Worm (Caenorhabditis elegans): Measurements from ENCODE around the gene ZK353.10.

ZK353.10 gene

ce11 chrIII:8369172-8369571 is 25.1 kb downstream of the ZK353.10 start:
- TF ChIP-seq K12H6.12 (tag; optimal IDR thresholded peaks at IDR 0.05) = no peak
- TF ChIP-seq F52B5.7 (tag; optimal IDR thresholded peaks at IDR 0.05) = no peak
- TF ChIP-seq cebp-2 (GFP tag; IDR thresholded peaks at IDR 0.05) = no peak
- TF ChIP-seq nhr-179 (tag; optimal IDR thresholded peaks at IDR 0.05) = no peak
- TF ChIP-seq madf-8 (GFP tag; conservative IDR thresholded peaks at IDR 0.05) = no peak
- no peak for TF ChIP-seq Y67H2A.10 (GFP tag; conservative IDR thresholded peaks at IDR 0.05)

- TF ChIP-seq lin-40 (tag; optimal IDR thresholded peaks at IDR 0.05) (no peak), tbx-9 (tag; optimal IDR thresholded peaks at IDR 0.05; ENCODE audit: borderline replicate concordance) (no peak), zfh-2 (GFP tag; conservative IDR thresholded peaks at IDR 0.05) (no peak), T26A5.8 (tag; optimal IDR thresholded peaks at IDR 0.05) (no peak), nfya-2 (GFP tag; IDR thresholded peaks at IDR 0.05) (no peak), F49E8.2 (tag; optimal IDR thresholded peaks at IDR 0.05; ENCODE audit: insufficient read depth) (no peak)
Observed at ce11 chrIII:8368619-8369018, 25.6 kb downstream of the ZK353.10 start, which contains the start of gene R05D3.9. Gene R05D3.9, minus strand, starts transcription at chrIII:8368719.

ce11 chrIII:8363253-8364061 is 30.8 kb downstream of the ZK353.10 start, which contains the start of gene R05D3.3:
Gene R05D3.3, plus strand, starts transcription at chrIII:8364011.
- TF ChIP-seq efl-1 (GFP tag; optimal IDR thresholded peaks at IDR 0.05) (peak; percentile 1), F33H1.4 (GFP tag; IDR thresholded peaks at IDR 0.05) (peak; percentile 55; the same call in 1 of the 2 replicates), ceh-91 (GFP tag; IDR thresholded peaks at IDR 0.05) (peak; percentile 84), madf-6 (GFP tag; IDR thresholded peaks at IDR 0.05) (peak; percentile 44), egrh-3 (GFP tag; IDR thresholded peaks at IDR 0.05) (no peak), lsl-1 (GFP tag; optimal IDR thresholded peaks at IDR 0.05) (peak; percentile 74)

- no peak for TF ChIP-seq him-1 (tag; optimal IDR thresholded peaks at IDR 0.05)
- no peak for TF ChIP-seq dpff-1 (tag; optimal IDR thresholded peaks at IDR 0.05)
- TF ChIP-seq bed-2 (GFP tag; IDR thresholded peaks at IDR 0.05) = no peak
- 0 out of 2 replicates have a peak, but pooled peaks have one; percentile 32 for TF ChIP-seq B0336.3 (GFP tag; IDR thresholded peaks at IDR 0.05)
- TF ChIP-seq ceh-100 (GFP tag; IDR thresholded peaks at IDR 0.05) = no peak
- no peak for TF ChIP-seq pha-4 (tag; optimal IDR thresholded peaks at IDR 0.05)
- 0 out of 2 replicates have a peak, but pooled peaks have one; percentile 16 for TF ChIP-seq madf-3 (GFP tag; IDR thresholded peaks at IDR 0.05)
- no peak for TF ChIP-seq sea-2 (GFP tag; IDR thresholded peaks at IDR 0.05)
- no peak for TF ChIP-seq Y53F4B.3 (GFP tag; IDR thresholded peaks at IDR 0.05)
- TF ChIP-seq ceh-40 (GFP tag; IDR thresholded peaks at IDR 0.05) = no peak
- TF ChIP-seq madf-6 (GFP tag; IDR thresholded peaks at IDR 0.05) = peak; percentile 87
- no peak for TF ChIP-seq let-607 (tag; optimal IDR thresholded peaks at IDR 0.05)
- no peak for TF ChIP-seq K11D2.4 (GFP tag; IDR thresholded peaks at IDR 0.05)
- TF ChIP-seq let-526 (GFP tag; IDR thresholded peaks at IDR 0.05) = no peak
- no peak for TF ChIP-seq ztf-26 (tag; optimal IDR thresholded peaks at IDR 0.05)
- peak; percentile 52 for TF ChIP-seq tbp1 (GFP tag; optimal IDR thresholded peaks at IDR 0.05)
- no peak for TF ChIP-seq B0035.1 (tag; optimal IDR thresholded peaks at IDR 0.05)
- TF ChIP-seq F52B5.7 (tag; optimal IDR thresholded peaks at IDR 0.05) = no peak
- TF ChIP-seq cebp-2 (GFP tag; IDR thresholded peaks at IDR 0.05) = no peak
- no peak for TF ChIP-seq nhr-27 (tag; optimal IDR thresholded peaks at IDR 0.05)
- TF ChIP-seq T26A5.8 (tag; optimal IDR thresholded peaks at IDR 0.05) = no peak
- peak; percentile 47 for TF ChIP-seq lin-40 (tag; optimal IDR thresholded peaks at IDR 0.05)
- no peak for TF ChIP-seq mxl-1 (tag; optimal IDR thresholded peaks at IDR 0.05)
- no peak for TF ChIP-seq chd-7 (tag; optimal IDR thresholded peaks at IDR 0.05)
- TF ChIP-seq ama-1 (optimal IDR thresholded peaks at IDR 0.05) = no peak
- TF ChIP-seq ama-1 (GFP tag; optimal IDR thresholded peaks at IDR 0.05) = peak in 1 of 2 experiments; percentile 14
- no peak for TF ChIP-seq mes-4 (tag; optimal IDR thresholded peaks at IDR 0.05)
- TF ChIP-seq fkh-3 (tag; optimal IDR thresholded peaks at IDR 0.05) = no peak
- no peak for TF ChIP-seq die-1 (tag; optimal IDR thresholded peaks at IDR 0.05)
- TF ChIP-seq nfya-2 (GFP tag; IDR thresholded peaks at IDR 0.05) = no peak
- TF ChIP-seq dox-1 (GFP tag; IDR thresholded peaks at IDR 0.05) = peak; percentile 79
Observed at ce11 chrIII:8358213-8358672, 36.0 kb downstream of the ZK353.10 start, which contains the start of the genes R05D3.8 and rfp-1. Gene R05D3.8, minus strand, starts transcription at chrIII:8358327. Gene rfp-1, plus strand, starts transcription at chrIII:8358622.

All from whole organism, young adult.